Worm (Caenorhabditis elegans): Measurements from ENCODE around the gene kbp-3.
"Not testable (repeated sequence)": the region's sequence is repeated elsewhere in the genome, so short reads cannot be mapped to it uniquely, and the experiment has no call there.

The kbp-3 gene

DNA sequence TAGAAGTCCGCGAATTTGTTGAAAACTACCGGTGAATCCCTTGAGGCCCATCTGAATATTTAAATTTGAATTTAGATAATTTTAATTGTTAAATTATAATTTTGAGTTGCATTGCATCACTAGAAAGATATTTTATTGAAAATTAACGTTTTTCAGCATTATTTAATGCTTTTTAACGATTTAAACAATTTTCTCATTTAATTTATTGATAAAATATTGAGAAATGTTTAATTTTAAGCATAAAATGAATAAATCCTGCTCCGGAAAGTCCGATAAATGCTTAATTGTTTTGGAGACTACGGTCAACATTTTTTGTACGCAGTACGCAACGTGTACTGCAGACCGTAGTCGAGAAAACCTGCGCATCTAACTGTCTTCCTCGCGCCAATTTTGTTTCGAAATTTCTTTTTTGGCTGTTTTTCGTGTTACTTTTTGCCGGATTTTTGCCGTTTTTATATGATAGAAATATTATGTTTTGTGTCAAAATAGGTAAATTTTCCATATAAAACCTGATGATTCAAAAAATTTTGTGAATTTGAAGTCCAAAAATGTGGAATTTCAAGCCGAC lies 40.4 kb downstream of the kbp-3 start, which contains the start of the genes Y54G11A.17, lin-7 and elof-1 (continued):
- peak; percentile 17 for TF ChIP-seq spr-1 (tag; optimal IDR thresholded peaks at IDR 0.05)
- TF ChIP-seq F49E8.2 (tag; optimal IDR thresholded peaks at IDR 0.05; ENCODE audit: borderline replicate concordance) = no peak
- TF ChIP-seq lin-38 (GFP tag; IDR thresholded peaks at IDR 0.05) = peak; percentile 83
- no peak for TF ChIP-seq tag-97 (GFP tag; IDR thresholded peaks at IDR 0.05)
- peak; percentile 88 for TF ChIP-seq aha-1 (tag)
- TF ChIP-seq ztf-7 (tag; optimal IDR thresholded peaks at IDR 0.05) = peak; percentile 74
- TF ChIP-seq ceh-82 (tag; optimal IDR thresholded peaks at IDR 0.05) = no peak
- TF ChIP-seq ctbp-1 (GFP tag; IDR thresholded peaks at IDR 0.05) = 0 out of 2 replicates have a peak, but pooled peaks have one; percentile 13

DNA sequence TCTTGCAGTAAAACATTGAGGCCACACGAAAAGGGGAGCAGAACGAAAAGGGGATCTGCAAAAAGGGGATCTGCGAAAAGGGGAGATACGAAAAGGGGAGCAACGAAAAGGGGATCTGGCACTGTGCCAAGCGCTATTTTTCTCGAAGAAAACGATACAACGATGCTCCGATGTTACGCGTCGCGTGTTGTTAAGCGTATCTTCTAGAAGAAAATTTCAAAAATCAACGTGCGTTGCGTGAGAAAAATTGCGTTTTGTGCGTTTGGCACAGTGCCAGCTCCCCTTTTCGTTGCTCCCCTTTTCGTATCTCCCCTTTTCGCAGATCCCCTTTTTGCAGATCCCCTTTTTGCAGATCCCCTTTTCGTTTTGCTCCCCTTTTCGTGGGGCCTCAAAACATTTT lies 43.6 kb downstream of the kbp-3 start, which contains the start of gene Y54G11A.9:
Gene Y54G11A.9, minus strand, starts transcription at position 196 of the 400 bp plus-strand sequence.
- peak in 1 of 2 experiments; percentile 56 for TF ChIP-seq unc-62 (GFP tag; optimal IDR thresholded peaks at IDR 0.05 in 1 of 2)
- TF ChIP-seq unc-62 (tag; optimal IDR thresholded peaks at IDR 0.05) = not testable (repeated sequence)

DNA sequence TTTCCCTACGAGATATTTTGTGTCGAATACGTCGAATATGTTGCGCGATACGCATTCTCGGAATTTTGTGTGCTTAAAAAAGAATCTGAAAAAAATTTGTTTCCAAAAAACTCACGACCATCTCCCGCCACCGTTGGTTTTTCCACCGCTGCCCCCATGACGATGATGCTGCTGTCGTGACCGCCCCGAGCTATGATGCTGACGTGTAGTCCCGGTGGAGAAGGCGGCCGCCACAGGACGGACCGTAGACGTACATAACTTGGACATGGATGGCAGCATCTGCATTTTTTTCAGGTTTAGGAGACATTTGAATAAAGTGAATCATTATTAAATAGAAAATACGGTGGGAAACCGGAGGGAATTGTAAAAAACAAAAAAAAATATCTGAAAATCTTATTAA lies 45.7 kb downstream of the kbp-3 start, which contains the start of gene ddl-3:
Gene ddl-3, minus strand, starts transcription at position 289 of the 400 bp plus-strand sequence.
- TF ChIP-seq Y48G9A.11 (GFP tag; IDR thresholded peaks at IDR 0.05) (0 out of 2 replicates have a peak, but pooled peaks have one; percentile 55), set-16 (GFP tag; IDR thresholded peaks at IDR 0.05) (peak; percentile 31; the same call in 1 of the 2 replicates)

Data from whole organism, L4 larva.